Worm (Caenorhabditis elegans): ENCODE measurements around the gene agt-2.

agt-2 gene

ce11 chrII:5399201-5399600 lies 25.6 kb upstream of the agt-2 start, which contains the start of gene mog-5 (continued):
- no peak for TF ChIP-seq zip-4 (GFP tag; optimal IDR thresholded peaks at IDR 0.05)
- peak; percentile 28 for TF ChIP-seq tbx-2 (tag; optimal IDR thresholded peaks at IDR 0.05)
- TF ChIP-seq F16B12.6 (tag; optimal IDR thresholded peaks at IDR 0.05), result no peak

ce11 chrII:5398779-5399178 lies 25.2 kb upstream of the agt-2 start, which contains the start of gene fbxl-3:
fbxl-3 (minus strand) TSS chrII:5398902.
- no peak for TF ChIP-seq fkh-4 (tag; optimal IDR thresholded peaks at IDR 0.05; ENCODE audit: borderline replicate concordance)
- peak in 1 of 6 experiments; percentile 39 for TF ChIP-seq elt-3 (tag; optimal IDR thresholded peaks at IDR 0.05)
- TF ChIP-seq pqm-1 (tag; optimal IDR thresholded peaks at IDR 0.05), result no peak
- no peak for TF ChIP-seq ztf-11 (tag; optimal IDR thresholded peaks at IDR 0.05)
- TF ChIP-seq egl-27 (tag; optimal IDR thresholded peaks at IDR 0.05), result no peak
- no peak for TF ChIP-seq mdl-1 (tag; optimal IDR thresholded peaks at IDR 0.05)
- no peak for TF ChIP-seq nhr-85 (tag)
- TF ChIP-seq unc-62 (GFP tag; optimal IDR thresholded peaks at IDR 0.05), result no peak
- no peak for TF ChIP-seq efl-1 (optimal IDR thresholded peaks at IDR 0.05)
- TF ChIP-seq efl-1 (GFP tag; optimal IDR thresholded peaks at IDR 0.05 in 1 of 2), result peak in 1 of 2 experiments; percentile 87

- TF ChIP-seq pqm-1 (tag; optimal IDR thresholded peaks at IDR 0.05) (no peak), hpl-2 (GFP tag; optimal IDR thresholded peaks at IDR 0.05) (no peak), jun-1 (tag; optimal IDR thresholded peaks at IDR 0.05) (no peak), Y116A8C.19 (tag; optimal IDR thresholded peaks at IDR 0.05; ENCODE audit: borderline replicate concordance) (no peak), tbx-2 (tag; optimal IDR thresholded peaks at IDR 0.05) (no peak), elt-2 (tag; optimal IDR thresholded peaks at IDR 0.05) (no peak), nhr-77 (tag; optimal IDR thresholded peaks at IDR 0.05) (no peak), skn-1 (tag; optimal IDR thresholded peaks at IDR 0.05) (no peak), unc-98 (GFP tag; IDR thresholded peaks at IDR 0.05) (no peak), sptf-1 (tag; optimal IDR thresholded peaks at IDR 0.05) (no peak), ceh-8 (GFP tag; optimal IDR thresholded peaks at IDR 0.05) (no peak), aly-2 (tag; optimal IDR thresholded peaks at IDR 0.05) (no peak), nhr-12 (tag; optimal IDR thresholded peaks at IDR 0.05) (no peak)
These were observed 22.0 kb upstream of the agt-2 start, which contains the start of gene pink-1 for ce11 chrII:5395594-5395993. pink-1 (minus strand) TSS chrII:5395694.

- TF ChIP-seq nhr-19 (GFP tag; conservative IDR thresholded peaks at IDR 0.05), result no peak
- TF ChIP-seq tbx-2 (tag; optimal IDR thresholded peaks at IDR 0.05), result no peak
- TF ChIP-seq unc-86 (tag; optimal IDR thresholded peaks at IDR 0.05), result no peak
- TF ChIP-seq nhr-237 (tag; optimal IDR thresholded peaks at IDR 0.05), result no peak
These were observed 19.5 kb upstream of the agt-2 start, which contains the start of gene brap-2 for ce11 chrII:5393090-5393489. brap-2 (minus strand) TSS chrII:5393190.

DNA sequence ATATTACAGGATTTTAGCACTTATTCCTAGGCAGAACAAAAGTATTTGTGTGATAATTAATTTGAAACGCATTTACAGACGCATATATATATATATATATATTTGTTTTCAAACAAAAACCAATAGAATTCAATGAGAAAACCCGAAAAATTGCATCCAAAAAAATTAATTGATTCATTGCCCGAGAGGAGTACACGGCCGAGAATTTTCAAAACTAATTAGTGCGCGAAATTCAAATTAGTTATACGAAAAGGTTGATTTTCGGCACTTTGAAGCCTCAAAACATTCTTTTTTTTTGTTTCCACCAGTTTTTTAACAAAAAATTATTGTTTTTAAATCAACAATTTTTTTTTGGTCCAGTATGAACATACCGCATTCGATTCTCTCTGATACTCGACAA lies 17.8 kb upstream of the agt-2 start:
- TF ChIP-seq C34B4.2 (tag; optimal IDR thresholded peaks at IDR 0.05) (no peak), fkh-10 (GFP tag; optimal IDR thresholded peaks at IDR 0.05) (no peak), lin-35 (GFP tag; optimal IDR thresholded peaks at IDR 0.05) (peak in 1 of 2 experiments; percentile 3), efl-1 (optimal IDR thresholded peaks at IDR 0.05) (peak; percentile 28 to 45), efl-1 (GFP tag; optimal IDR thresholded peaks at IDR 0.05 in 1 of 2) (peak; percentile 46 to 89), dpl-1 (GFP tag; optimal IDR thresholded peaks at IDR 0.05) (peak in 2 of 3 experiments; percentile 13 to 48)

DNA sequence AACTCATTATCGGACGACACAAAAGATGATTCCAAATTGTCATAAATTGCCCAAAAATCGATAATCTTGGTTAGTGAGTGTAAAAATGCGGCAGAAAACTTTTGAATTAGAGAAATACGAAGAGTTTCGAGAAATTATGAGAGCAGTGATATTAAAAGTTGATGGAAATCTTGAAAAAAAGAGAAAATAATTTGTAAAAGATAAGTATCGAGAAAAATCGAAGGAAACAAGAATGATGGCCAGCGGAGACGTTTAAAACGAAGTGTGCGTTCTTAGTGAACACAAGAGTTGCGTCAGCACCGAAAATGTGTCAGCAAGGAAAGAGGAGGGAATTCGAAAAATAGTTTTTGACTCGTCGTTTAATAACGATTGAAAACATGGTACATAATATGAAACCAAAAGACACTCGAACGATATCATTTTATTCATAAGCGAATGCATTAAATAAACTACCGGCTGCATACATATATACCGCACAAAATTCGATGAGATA lies 16.2 kb upstream of the agt-2 start, which contains the start of gene ndx-6:
TSS of gene ndx-6 (minus strand) at position 51 of the 493 bp plus-strand sequence.
- TF ChIP-seq nhr-11 (tag; optimal IDR thresholded peaks at IDR 0.05) (peak; percentile 64), C16A3.4 (tag; optimal IDR thresholded peaks at IDR 0.05) (peak; percentile 90), pqm-1 (tag; optimal IDR thresholded peaks at IDR 0.05) (no peak), zip-4 (GFP tag; optimal IDR thresholded peaks at IDR 0.05) (peak; percentile 36), nhr-20 (tag; optimal IDR thresholded peaks at IDR 0.05) (peak; percentile 91), unc-130 (tag; optimal IDR thresholded peaks at IDR 0.05) (peak; percentile 83), lin-13 (GFP tag; optimal IDR thresholded peaks at IDR 0.05) (peak; percentile 77), ztf-4 (tag; optimal IDR thresholded peaks at IDR 0.05) (peak; percentile 76), lin-39 (tag; optimal IDR thresholded peaks at IDR 0.05) (peak; percentile 65), aly-2 (tag; optimal IDR thresholded peaks at IDR 0.05) (peak; percentile 82), nhr-84 (tag; optimal IDR thresholded peaks at IDR 0.05) (no peak), jun-1 (tag; optimal IDR thresholded peaks at IDR 0.05) (peak; percentile 80), nhr-71 (tag; optimal IDR thresholded peaks at IDR 0.05) (peak; percentile 90), nhr-77 (tag; optimal IDR thresholded peaks at IDR 0.05) (peak; percentile 52), ceh-88 (GFP tag; IDR thresholded peaks at IDR 0.05) (no peak), skn-1 (tag; optimal IDR thresholded peaks at IDR 0.05) (peak; percentile 82), mab-9 (GFP tag; IDR thresholded peaks at IDR 0.05) (peak; percentile 39; the same call in 1 of the 2 replicates), isw-1 (GFP tag; IDR thresholded peaks at IDR 0.05) (peak; percentile 74), fos-1 (tag; optimal IDR thresholded peaks at IDR 0.05) (peak; percentile 76)
